Fruit fly (Drosophila melanogaster) whole organism, embryonic: ENCODE results near the gene CG14182.

ENCODE experiments used
- CG10366 ChIP-seq: fragments of 200-800 bp; sonication (Bioruptor generic); IDR thresholded peaks from 2 replicates; pipeline ENCODE4 v1.3.6; 2022; ENCODE audit warnings: missing biosample characterization, missing genetic modification characterization
- CG10979 ChIP-seq: fragments of 200-800 bp; sonication (Bioruptor generic); optimal IDR thresholded peaks from 2 replicates; lab custom pipeline; 2018; ENCODE audit warnings: missing biosample characterization, mild to moderate bottlenecking, missing genetic modification characterization, moderate library complexity
- CG11504 ChIP-seq: fragments of 200-800 bp; sonication (Bioruptor generic); optimal IDR thresholded peaks from 3 replicates; lab custom pipeline; 2019; ENCODE audit warnings: missing biosample characterization, mild to moderate bottlenecking, missing genetic modification characterization, moderate library complexity
- CG11695 ChIP-seq: fragments of 200-800 bp; sonication (Bioruptor generic); IDR thresholded peaks from 3 replicates; pipeline ENCODE4 v1.3.6; 2022; ENCODE audit warnings: missing biosample characterization, missing genetic modification characterization
- CG12219 ChIP-seq: fragments of 200-800 bp; sonication (Bioruptor generic); optimal IDR thresholded peaks from 3 replicates; lab custom pipeline; 2018; ENCODE audit warnings: missing biosample characterization, mild to moderate bottlenecking, missing genetic modification characterization
- CG1233 ChIP-seq: fragments of 200-800 bp; sonication (Bioruptor generic); optimal IDR thresholded peaks from 4 replicates; lab custom pipeline; 2018; ENCODE audit warnings: missing biosample characterization, mild to moderate bottlenecking, missing genetic modification characterization
- CG12942 ChIP-seq: fragments of 200-800 bp; sonication (Bioruptor generic); optimal IDR thresholded peaks from 3 replicates; lab custom pipeline; 2016; ENCODE audit warnings: missing biosample characterization, missing genetic modification characterization
- CG15011 ChIP-seq: fragments of 200-800 bp; sonication (Bioruptor generic); optimal IDR thresholded peaks from 3 replicates; lab custom pipeline; 2018; ENCODE audit warnings: missing biosample characterization, mild to moderate bottlenecking, missing genetic modification characterization
- CG15269 ChIP-seq: fragments of 200-800 bp; sonication (Bioruptor generic); optimal IDR thresholded peaks from 2 replicates; lab custom pipeline; 2018; ENCODE audit warnings: missing biosample characterization, mild to moderate bottlenecking, missing genetic modification characterization, moderate library complexity
- CG15479 ChIP-seq: fragments of 200-800 bp; sonication (Bioruptor generic); optimal IDR thresholded peaks from 3 replicates; lab custom pipeline; 2019; ENCODE audit warnings: missing biosample characterization, mild to moderate bottlenecking, missing genetic modification characterization, moderate library complexity
- CG16813 ChIP-seq: fragments of 200-800 bp; sonication (Bioruptor generic); IDR thresholded peaks from 3 replicates; pipeline ENCODE4 v1.3.6; 2022; ENCODE audit warnings: missing biosample characterization, missing genetic modification characterization; ENCODE audit not compliant: partially characterized antibody
- CG17829 ChIP-seq: fragments of 200-800 bp; optimal IDR thresholded peaks from 2 replicates; lab custom pipeline; 2019; ENCODE audit warnings: missing biosample characterization, mild to moderate bottlenecking, missing genetic modification characterization, moderate library complexity
- CG18476 ChIP-seq: fragments of 200-800 bp; sonication (Bioruptor generic); optimal IDR thresholded peaks from 2 replicates; lab custom pipeline; 2016; ENCODE audit warnings: missing biosample characterization, mild to moderate bottlenecking, missing genetic modification characterization
- CG2129 ChIP-seq: fragments of 200-800 bp; sonication (Bioruptor generic); IDR thresholded peaks from 2 replicates; pipeline ENCODE4 v1.3.6; 2022; ENCODE audit warnings: missing biosample characterization, missing genetic modification characterization; ENCODE audit not compliant: partially characterized antibody
- CG3163 ChIP-seq: fragments of 200-800 bp; sonication (Bioruptor generic); optimal IDR thresholded peaks from 3 replicates; lab custom pipeline; 2016; ENCODE audit warnings: missing biosample characterization, missing genetic modification characterization
- CG34422 ChIP-seq: fragments of 200-800 bp; sonication (Bioruptor generic); IDR thresholded peaks from 3 replicates; pipeline ENCODE4 v1.3.6; 2022; ENCODE audit warnings: missing biosample characterization, missing genetic modification characterization
- CG3838 ChIP-seq: fragments of 200-800 bp; sonication (Bioruptor generic); optimal IDR thresholded peaks from 3 replicates; lab custom pipeline; 2016; ENCODE audit warnings: missing biosample characterization, missing genetic modification characterization
- CG5245 ChIP-seq: fragments of 200-800 bp; sonication (Bioruptor generic); optimal IDR thresholded peaks from 3 replicates; lab custom pipeline; 2016; ENCODE audit warnings: missing biosample characterization, missing genetic modification characterization
- CG6654 ChIP-seq: fragments of 200-800 bp; sonication (Bioruptor generic); optimal IDR thresholded peaks from 2 replicates; lab custom pipeline; 2017; ENCODE audit warnings: missing biosample characterization, mild to moderate bottlenecking, missing genetic modification characterization
- CG7963 ChIP-seq: fragments of 200-800 bp; sonication (Bioruptor generic); IDR thresholded peaks from 3 replicates; pipeline ENCODE4 v1.3.6; 2022; ENCODE audit warnings: missing biosample characterization, missing genetic modification characterization; ENCODE audit not compliant: partially characterized antibody
- CG8388 ChIP-seq: fragments of 200-800 bp; sonication (Bioruptor generic); optimal IDR thresholded peaks from 2 replicates; lab custom pipeline; 2019; ENCODE audit warnings: missing biosample characterization, mild to moderate bottlenecking, missing genetic modification characterization, moderate library complexity
- CG8944 ChIP-seq: fragments of 200-800 bp; sonication (Bioruptor generic); optimal IDR thresholded peaks from 3 replicates; lab custom pipeline; 2016; ENCODE audit warnings: missing biosample characterization, missing genetic modification characterization
- CHES-1-like ChIP-seq: fragments of 200-800 bp; sonication (Bioruptor generic); optimal IDR thresholded peaks from 2 replicates; lab custom pipeline; 2016; ENCODE audit warnings: missing biosample characterization, missing genetic modification characterization
- Camta ChIP-seq: fragments of 200-800 bp; sonication (Bioruptor generic); optimal IDR thresholded peaks from 2 replicates; lab custom pipeline; 2016; ENCODE audit warnings: missing biosample characterization, missing genetic modification characterization
- Dip2 ChIP-seq: fragments of 200-800 bp; sonication (Bioruptor generic); IDR thresholded peaks from 2 replicates; pipeline ENCODE4 v1.3.6; 2022; ENCODE audit warnings: missing biosample characterization, missing genetic modification characterization
- Doc3 ChIP-seq: fragments of 200-800 bp; sonication (Bioruptor generic); IDR thresholded peaks from 3 replicates; pipeline ENCODE4 v1.3.6; 2022; ENCODE audit warnings: missing biosample characterization, missing genetic modification characterization; ENCODE audit not compliant: partially characterized antibody
- Ets97D ChIP-seq: fragments of 200-800 bp; sonication (Bioruptor generic); optimal IDR thresholded peaks from 3 replicates; lab custom pipeline; 2016; ENCODE audit warnings: missing biosample characterization, missing genetic modification characterization
- Gsc ChIP-seq: fragments of 200-800 bp; sonication (Bioruptor generic); IDR thresholded peaks from 2 replicates; pipeline ENCODE4 v1.3.6; 2022; ENCODE audit warnings: missing biosample characterization, missing genetic modification characterization
- H2.0 ChIP-seq: fragments of 200-800 bp; sonication (Bioruptor generic); IDR thresholded peaks from 2 replicates; pipeline ENCODE4 v1.3.6; 2022; ENCODE audit warnings: missing biosample characterization, missing genetic modification characterization
- HmgZ ChIP-seq: fragments of 200-800 bp; sonication (Bioruptor generic); optimal IDR thresholded peaks from 2 replicates; lab custom pipeline; 2018; ENCODE audit warnings: missing biosample characterization, mild to moderate bottlenecking, missing genetic modification characterization
- Hmx ChIP-seq: fragments of 200-800 bp; sonication (Bioruptor generic); optimal IDR thresholded peaks from 2 replicates; lab custom pipeline; 2016; ENCODE audit warnings: missing biosample characterization, missing genetic modification characterization
- Hsf ChIP-seq: fragments of 200-800 bp; sonication (Bioruptor generic); optimal IDR thresholded peaks from 3 replicates; lab custom pipeline; 2016; ENCODE audit warnings: missing biosample characterization, missing genetic modification characterization
- Lim3 ChIP-seq: fragments of 200-800 bp; sonication (Bioruptor generic); IDR thresholded peaks from 2 replicates; pipeline ENCODE4 v1.3.6; 2022; ENCODE audit warnings: missing biosample characterization, missing genetic modification characterization
- NFAT ChIP-seq: fragments of 200-800 bp; sonication (Bioruptor generic); IDR thresholded peaks from 2 replicates; pipeline ENCODE4 v1.3.6; 2022; ENCODE audit warnings: missing biosample characterization, missing genetic modification characterization
- Oaz ChIP-seq: fragments of 200-800 bp; sonication (Bioruptor generic); IDR thresholded peaks from 2 replicates; pipeline ENCODE4 v1.3.6; 2022; ENCODE audit warnings: missing biosample characterization, missing genetic modification characterization
- aop ChIP-seq: fragments of 200-800 bp; sonication (Bioruptor generic); IDR thresholded peaks from 2 replicates; pipeline ENCODE4 v1.3.6; 2022; ENCODE audit warnings: missing biosample characterization, missing genetic modification characterization
- br ChIP-seq: fragments of >200 bp; optimal IDR thresholded peaks from 2 replicates; lab custom pipeline; 2017
- cato ChIP-seq: fragments of 200-800 bp; sonication (Bioruptor generic); optimal IDR thresholded peaks from 2 replicates; lab custom pipeline; 2016; ENCODE audit warnings: missing biosample characterization, missing genetic modification characterization, borderline replicate concordance
- hb ChIP-seq: fragments of 200-800 bp; sonication (Bioruptor generic); IDR thresholded peaks from 3 replicates; pipeline ENCODE4 v1.3.6; 2022; ENCODE audit warnings: missing biosample characterization, missing genetic modification characterization; ENCODE audit not compliant: partially characterized antibody
- inv ChIP-seq: fragments of 200-800 bp; sonication (Bioruptor generic); IDR thresholded peaks from 2 replicates; pipeline ENCODE4 v1.3.6; 2022; ENCODE audit warnings: missing biosample characterization, missing genetic modification characterization; ENCODE audit not compliant: partially characterized antibody
- kay ChIP-seq: fragments of 200-800 bp; sonication (Bioruptor generic); optimal IDR thresholded peaks from 2 replicates; lab custom pipeline; 2016; ENCODE audit warnings: missing biosample characterization, missing genetic modification characterization
- kni ChIP-seq: fragments of 200-800 bp; sonication (Bioruptor generic); optimal IDR thresholded peaks from 3 replicates; lab custom pipeline; 2017; ENCODE audit warnings: mild to moderate bottlenecking, missing biosample characterization, missing genetic modification reagents, missing genetic modification characterization
- lab ChIP-seq: fragments of 200-800 bp; sonication (Bioruptor generic); optimal IDR thresholded peaks from 3 replicates; lab custom pipeline; 2017; ENCODE audit warnings: missing biosample characterization, missing genetic modification characterization, mild to moderate bottlenecking, moderate library complexity, missing genetic modification reagents
- lilli ChIP-seq: fragments of 200-800 bp; sonication (Bioruptor generic); optimal IDR thresholded peaks from 3 replicates; lab custom pipeline; 2016; ENCODE audit warnings: missing biosample characterization, missing genetic modification characterization
- lmd ChIP-seq: fragments of 200-800 bp; sonication (Bioruptor generic); IDR thresholded peaks from 2 replicates; pipeline ENCODE4 v1.3.6; 2022; ENCODE audit warnings: missing biosample characterization, missing genetic modification characterization
- ranshi ChIP-seq: fragments of 200-800 bp; sonication (Bioruptor generic); IDR thresholded peaks from 2 replicates; pipeline ENCODE4 v1.3.6; 2022; ENCODE audit warnings: missing biosample characterization, missing genetic modification characterization
- run ChIP-seq: fragments of 200-800 bp; sonication (Bioruptor generic); optimal IDR thresholded peaks from 3 replicates; lab custom pipeline; 2018; ENCODE audit warnings: missing biosample characterization, mild to moderate bottlenecking, missing genetic modification characterization
- slp2 ChIP-seq: fragments of 200-800 bp; sonication (Bioruptor generic); optimal IDR thresholded peaks from 2 replicates; lab custom pipeline; 2016; ENCODE audit warnings: missing biosample characterization, missing genetic modification characterization
- tio ChIP-seq: fragments of 200-800 bp; sonication (Bioruptor generic); optimal IDR thresholded peaks from 2 replicates; lab custom pipeline; 2017; ENCODE audit warnings: missing biosample characterization, missing genetic modification characterization, inconsistent platforms
- vnd ChIP-seq: fragments of 200-800 bp; sonication (Bioruptor generic); IDR thresholded peaks from 3 replicates; pipeline ENCODE4 v1.3.6; 2022; ENCODE audit warnings: missing biosample characterization, missing genetic modification characterization; ENCODE audit not compliant: partially characterized antibody
- vvl ChIP-seq: fragments of 200-800 bp; sonication (Bioruptor generic); IDR thresholded peaks from 2 replicates; pipeline ENCODE4 v1.3.6; 2022; ENCODE audit warnings: missing biosample characterization, missing genetic modification characterization
- yki ChIP-seq: fragments of >200 bp; optimal IDR thresholded peaks from 3 replicates; lab custom pipeline; 2018

The CG14182 gene

DNA sequence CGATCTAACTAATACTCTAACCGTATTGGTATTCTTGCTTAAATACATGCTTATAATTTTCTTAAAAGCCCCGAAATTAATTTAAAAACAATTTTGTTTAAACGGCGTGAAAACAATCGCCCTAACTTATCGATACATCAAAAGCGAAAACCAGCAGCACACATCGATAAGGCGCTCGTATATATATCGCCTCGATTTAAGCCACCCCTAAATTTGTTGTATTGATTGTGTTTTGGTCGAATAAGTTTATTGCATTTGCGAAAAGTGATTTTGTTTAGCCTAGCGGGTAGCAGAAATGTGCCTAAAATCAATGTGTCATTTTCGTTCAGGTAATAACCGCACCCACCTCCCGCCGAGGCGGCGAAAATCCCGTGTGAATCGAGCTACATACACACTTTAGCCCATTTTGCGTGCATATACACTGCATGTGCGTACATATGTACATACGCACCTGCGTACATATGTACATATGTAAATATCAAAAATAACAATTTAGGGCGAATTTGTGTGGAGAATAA is 12.2 kb upstream of the CG14182 start, which contains the start of the genes CG7646 and Nca:
Gene CG7646 (plus strand): TSS at position 174 of the 518 bp plus-strand sequence.
Gene Nca (plus strand): TSS at position 174 of the 518 bp plus-strand sequence.
- TF ChIP-seq tio (GFP tag; lab: Kevin White, UChicago) (no peak), CG10366 (GFP tag; lab: Robert Waterston, UW) (no peak), CG16813 (GFP tag; lab: Robert Waterston, UW) (peak; percentile 91), CG17829 (tag; lab: Kevin White, UChicago) (peak; percentile 20), CG3163 (GFP tag; lab: Kevin White, UChicago) (no peak), lmd (no peak), kni (peak; percentile 80), lilli (GFP tag; lab: Kevin White, UChicago) (peak; percentile 17), run (tag; lab: Kevin White, UChicago) (no peak), slp2 (no peak), cato (GFP tag; lab: Kevin White, UChicago) (no peak), Camta (GFP tag; lab: Kevin White, UChicago) (no peak), br (lab: Kevin White, UChicago) (no peak), yki (lab: Kevin White, UChicago) (no peak), CG1233 (no peak), CHES-1-like (GFP tag; lab: Kevin White, UChicago) (peak; percentile 39), CG15269 (tag; lab: Kevin White, UChicago) (no peak), CG34422 (GFP tag; lab: Robert Waterston, UW) (no peak; the same call in 2 of the 3 replicates), vnd (GFP tag; lab: Robert Waterston, UW) (peak; percentile 90), kay (no peak), CG8388 (no peak), Gsc (GFP tag; lab: Robert Waterston, UW) (no peak), CG12219 (no peak), CG15479 (GFP tag; lab: Kevin White, UChicago) (peak; percentile 25), CG5245 (GFP tag; lab: Kevin White, UChicago) (no peak), Doc3 (GFP tag; lab: Robert Waterston, UW) (peak; percentile 86), CG7963 (GFP tag; lab: Robert Waterston, UW) (peak; percentile 91), HmgZ (tag; lab: Kevin White, UChicago) (peak; percentile 52), CG18476 (GFP tag; lab: Kevin White, UChicago) (no peak), CG11504 (tag; lab: Kevin White, UChicago) (no peak), vvl (GFP tag; lab: Robert Waterston, UW) (no peak), Hsf (GFP tag; lab: Kevin White, UChicago) (no peak), CG12942 (GFP tag; lab: Kevin White, UChicago) (no peak), CG2129 (peak; percentile 69), Oaz (GFP tag; lab: Robert Waterston, UW) (no peak), aop (GFP tag; lab: Robert Waterston, UW) (no peak), Hmx (no peak), Dip2 (GFP tag; lab: Robert Waterston, UW) (no peak), lab (no peak), hb (GFP tag; lab: Robert Waterston, UW) (peak; percentile 90), Ets97D (GFP tag; lab: Kevin White, UChicago) (peak; percentile 31), NFAT (no peak), CG3838 (GFP tag; lab: Kevin White, UChicago) (no peak), H2.0 (GFP tag; lab: Robert Waterston, UW) (no peak), CG10979 (tag; lab: Kevin White, UChicago) (no peak), ranshi (GFP tag; lab: Robert Waterston, UW) (peak; percentile 78; the same call in 1 of the 2 replicates), CG11695 (GFP tag; lab: Robert Waterston, UW) (no peak), inv (GFP tag; lab: Robert Waterston, UW) (peak; percentile 92), Lim3 (GFP tag; lab: Robert Waterston, UW) (no peak), CG8944 (GFP tag; lab: Kevin White, UChicago) (no peak), CG15011 (no peak), CG6654 (GFP tag; lab: Kevin White, UChicago) (no peak)
